Fruit fly (Drosophila melanogaster) whole organism, prepupa: ENCODE measurements around the gene eIF2gamma.
A peak's percentile ranks its signal among the peaks of the same experiment; 100 is the strongest.

Experiments
- Blimp-1 ChIP-seq: fragments of 200-800 bp; sonication (Bioruptor generic); optimal IDR thresholded peaks from 3 replicates; lab custom pipeline; 2017; ENCODE audit warnings: missing biosample characterization, missing genetic modification characterization, mild to moderate bottlenecking, moderate library complexity, missing genetic modification reagents
- CG11902 ChIP-seq: fragments of 200-800 bp; sonication (Bioruptor generic); optimal IDR thresholded peaks from 3 replicates; lab custom pipeline; 2016; ENCODE audit warnings: missing biosample characterization, missing genetic modification characterization
- CG34406 ChIP-seq: fragments of 200-800 bp; sonication (Bioruptor generic); optimal IDR thresholded peaks from 3 replicates; lab custom pipeline; 2016; ENCODE audit warnings: missing biosample characterization, missing genetic modification characterization
- CG6854 ChIP-seq: fragments of 200-800 bp; sonication (Bioruptor generic); optimal IDR thresholded peaks from 2 replicates; lab custom pipeline; 2017; ENCODE audit warnings: missing biosample characterization, mild to moderate bottlenecking, missing genetic modification characterization
- CG8319 ChIP-seq: fragments of 200-800 bp; sonication (Bioruptor generic); optimal IDR thresholded peaks from 3 replicates; lab custom pipeline; 2016; ENCODE audit warnings: missing biosample characterization, missing genetic modification characterization
- Eip75B ChIP-seq: fragments of 200-800 bp; sonication (Bioruptor generic); optimal IDR thresholded peaks from 3 replicates; lab custom pipeline; 2016; ENCODE audit warnings: missing biosample characterization, missing genetic modification characterization
- Ets96B ChIP-seq: fragments of 200-800 bp; optimal IDR thresholded peaks from 2 replicates; lab custom pipeline; 2019; ENCODE audit warnings: missing biosample characterization, mild to moderate bottlenecking, missing genetic modification characterization, moderate library complexity
- Gug ChIP-seq: fragments of 200-800 bp; sonication (Bioruptor generic); IDR thresholded peaks from 2 replicates; pipeline ENCODE4 v1.3.6; 2022; ENCODE audit warnings: missing biosample characterization, missing genetic modification characterization
- fd85E ChIP-seq: fragments of 200-800 bp; sonication (Bioruptor generic); optimal IDR thresholded peaks from 3 replicates; lab custom pipeline; 2016; ENCODE audit warnings: missing biosample characterization, missing genetic modification characterization
- fkh ChIP-seq: fragments of 200-800 bp; sonication (Bioruptor generic); optimal IDR thresholded peaks from 3 replicates; lab custom pipeline; 2017; ENCODE audit warnings: missing biosample characterization, mild to moderate bottlenecking, missing genetic modification characterization, moderate library complexity

DNA sequence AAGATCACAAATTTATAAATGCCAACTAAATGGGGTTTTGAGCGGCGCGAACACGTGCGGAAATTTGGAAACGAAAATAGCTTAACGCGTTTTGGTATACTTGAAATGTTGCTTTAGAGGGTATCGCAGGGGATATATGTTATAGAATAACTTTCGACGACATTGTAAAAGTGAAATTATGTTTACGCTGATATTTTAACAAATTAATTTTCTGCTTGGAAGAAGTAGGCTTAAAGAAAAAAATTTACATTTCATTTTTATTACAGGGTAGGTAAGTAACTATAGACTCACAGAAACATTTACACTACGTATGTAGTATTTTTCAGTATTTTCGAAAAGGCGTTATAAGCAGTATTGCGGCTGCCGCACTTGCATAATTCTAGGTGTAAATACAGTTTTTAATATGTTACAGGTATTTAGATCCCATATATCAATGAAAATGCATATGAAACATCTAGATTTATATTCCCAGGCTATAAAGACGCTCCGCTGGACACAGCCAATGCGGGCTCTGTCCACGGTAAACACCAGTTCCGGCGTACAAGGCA, 33.9 kb downstream of the eIF2gamma start, which contains the start of the genes Art3 and mRpS10:
- TF ChIP-seq CG11902 (GFP tag; lab: Kevin White, UChicago) (peak; percentile 100), Eip75B (GFP tag; lab: Kevin White, UChicago) (peak; percentile 100), Ets96B (tag; lab: Kevin White, UChicago) (peak; percentile 100), CG6854 (GFP tag; lab: Kevin White, UChicago) (peak; percentile 99), CG8319 (GFP tag; lab: Kevin White, UChicago) (peak; percentile 100), fkh (GFP tag; lab: Kevin White, UChicago) (peak; percentile 97), Blimp-1 (GFP tag; lab: Kevin White, UChicago) (peak; percentile 98), CG34406 (GFP tag; lab: Kevin White, UChicago) (peak; percentile 100), fd85E (GFP tag; lab: Kevin White, UChicago) (peak; percentile 98), Gug (peak; percentile 100)
